Worm (Caenorhabditis elegans) whole organism, young adult: ENCODE results near the gene ncx-8.

Experiments
- Y53F4B.3 ChIP-seq: fragments of 200-800 bp; sonication (Bioruptor generic); IDR thresholded peaks from 2 replicates; pipeline ENCODE4 v1.3.6; 2022; ENCODE audit warnings: missing genetic modification reagents, missing genetic modification characterization, missing compliant biosample characterization
- dpff-1 ChIP-seq: sonication (generic microtip); optimal IDR thresholded peaks from 2 replicates; lab custom pipeline; 2017; ENCODE audit warnings: mild to moderate bottlenecking, missing genetic modification characterization, missing compliant biosample characterization
- egl-18 ChIP-seq: fragments of 200-800 bp; sonication (Bioruptor generic); IDR thresholded peaks from 2 replicates; pipeline ENCODE4 v1.3.6; 2022; ENCODE audit warnings: missing genetic modification reagents, missing genetic modification characterization, missing compliant biosample characterization
- hmg-1.2 ChIP-seq: fragments of 200-800 bp; sonication (Bioruptor generic); IDR thresholded peaks from 2 replicates; pipeline ENCODE4 v1.3.6; 2022; ENCODE audit warnings: missing genetic modification reagents, missing genetic modification characterization, missing compliant biosample characterization
- nfya-1 ChIP-seq: sonication (generic microtip); optimal IDR thresholded peaks from 2 replicates; lab custom pipeline; 2017; ENCODE audit warnings: antibody characterized with exemption, missing compliant biosample characterization, missing genetic modification characterization, borderline replicate concordance; ENCODE audit not compliant: insufficient read depth
- nhr-80 ChIP-seq: sonication (generic microtip); optimal IDR thresholded peaks from 2 replicates; lab custom pipeline; 2016; ENCODE audit warnings: missing genetic modification characterization, missing compliant biosample characterization
- repo-1 ChIP-seq: sonication (generic microtip); optimal IDR thresholded peaks from 2 replicates; lab custom pipeline; 2017; ENCODE audit warnings: mild to moderate bottlenecking, missing genetic modification characterization, missing compliant biosample characterization
- unc-62 ChIP-seq: fragments of 150-350 bp; optimal IDR thresholded peaks from 2 replicates; lab custom pipeline; 2014; ENCODE audit warnings: missing biosample characterization, missing genetic modification reagents, missing genetic modification characterization

DNA sequence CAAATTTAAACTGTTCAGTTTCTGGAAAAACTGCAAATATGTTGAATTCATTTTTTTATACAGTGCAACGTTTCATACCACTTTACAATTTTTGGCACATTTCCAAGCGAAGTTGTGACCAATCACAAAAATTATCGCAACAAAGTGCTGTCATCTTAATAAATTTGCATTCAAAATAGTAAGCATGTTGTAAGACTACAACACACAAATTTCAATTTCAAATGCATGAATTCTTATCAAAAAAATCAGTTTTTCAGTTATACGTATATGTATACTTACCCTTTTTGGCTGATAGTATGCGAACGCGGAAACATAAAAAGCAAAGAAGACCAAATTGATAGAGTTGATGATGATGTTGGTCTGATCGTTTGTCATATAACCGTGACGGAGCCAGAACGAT is 43.2 kb upstream of the ncx-8 start:
- no peak for TF ChIP-seq dpff-1 (tag; lab: Kevin White, UChicago)
- TF ChIP-seq unc-62 (GFP tag; lab: Kevin White, UChicago) = no peak
- no peak for TF ChIP-seq Y53F4B.3
- TF ChIP-seq nfya-1 (tag; lab: Kevin White, UChicago) = no peak
- TF ChIP-seq repo-1 (tag; lab: Kevin White, UChicago) = no peak
- TF ChIP-seq egl-18 (GFP tag; lab: Robert Waterston, UW) = no peak
- no peak for TF ChIP-seq hmg-1.2 (GFP tag; lab: Robert Waterston, UW)
- peak; percentile 86 for TF ChIP-seq nhr-80 (tag; lab: Kevin White, UChicago)
